Worm (Caenorhabditis elegans) whole organism, young adult: ENCODE data around the gene F47B8.4.
"Not testable (repeated sequence)": the region's sequence is repeated elsewhere in the genome, so short reads cannot be mapped to it uniquely, and the experiment has no call there.

Experiments
- D2030.7 ChIP-seq: fragments of 200-800 bp; sonication (Bioruptor generic); IDR thresholded peaks from 2 replicates; pipeline ENCODE4 v1.3.6; 2022; ENCODE audit warnings: missing genetic modification reagents, missing genetic modification characterization, missing compliant biosample characterization
- F10E7.11 ChIP-seq: sonication (generic microtip); optimal IDR thresholded peaks from 2 replicates; lab custom pipeline; 2017; ENCODE audit warnings: mild to moderate bottlenecking, missing genetic modification characterization, moderate library complexity, missing compliant biosample characterization
- F22D6.2 ChIP-seq: sonication (generic microtip); optimal IDR thresholded peaks from 2 replicates; lab custom pipeline; 2016; ENCODE audit warnings: mild to moderate bottlenecking, missing genetic modification characterization, missing compliant biosample characterization
- F23B12.7 ChIP-seq: sonication (generic microtip); optimal IDR thresholded peaks from 2 replicates; lab custom pipeline; 2017; ENCODE audit warnings: missing genetic modification characterization, mild to moderate bottlenecking, missing compliant biosample characterization, antibody characterized with exemption, moderate library complexity; ENCODE audit not compliant: insufficient read depth
- F37B4.10 ChIP-seq: fragments of 200-800 bp; sonication (Bioruptor generic); IDR thresholded peaks from 2 replicates; pipeline ENCODE4 v1.3.6; 2022; ENCODE audit warnings: missing genetic modification characterization, missing compliant biosample characterization
- F39B2.1 ChIP-seq: fragments of 200-800 bp; sonication (Bioruptor generic); IDR thresholded peaks from 2 replicates; pipeline ENCODE4 v1.3.6; 2022; ENCODE audit warnings: missing genetic modification reagents, missing genetic modification characterization, missing compliant biosample characterization
- F52B5.7 ChIP-seq: sonication (generic microtip); optimal IDR thresholded peaks from 2 replicates; lab custom pipeline; 2016; ENCODE audit warnings: mild to moderate bottlenecking, missing genetic modification characterization, missing compliant biosample characterization
- F57A8.1 ChIP-seq: fragments of 200-800 bp; sonication (Bioruptor generic); optimal IDR thresholded peaks from 2 replicates; lab custom pipeline; 2018; ENCODE audit warnings: mild to moderate bottlenecking, missing genetic modification characterization, moderate library complexity, missing compliant biosample characterization
- Y53F4B.3 ChIP-seq: fragments of 200-800 bp; sonication (Bioruptor generic); IDR thresholded peaks from 2 replicates; pipeline ENCODE4 v1.3.6; 2022; ENCODE audit warnings: missing genetic modification reagents, missing genetic modification characterization, missing compliant biosample characterization
- Y53G8AR.9 ChIP-seq: fragments of 200-800 bp; sonication (Bioruptor generic); conservative IDR thresholded peaks from 2 replicates; pipeline ENCODE4 v1.3.6; 2022; ENCODE audit warnings: missing genetic modification reagents, missing genetic modification characterization, missing compliant biosample characterization
- Y95B8A.8 ChIP-seq: fragments of 200-800 bp; sonication (Bioruptor generic); IDR thresholded peaks from 2 replicates; pipeline ENCODE4 v1.3.6; 2022; ENCODE audit warnings: missing genetic modification reagents, missing genetic modification characterization, missing compliant biosample characterization
- akir-1 ChIP-seq: fragments of 200-800 bp; sonication (Bioruptor generic); optimal IDR thresholded peaks from 2 replicates; lab custom pipeline; 2018; ENCODE audit warnings: mild to moderate bottlenecking, missing genetic modification characterization, moderate library complexity, missing compliant biosample characterization
- attf-3 ChIP-seq: fragments of 200-800 bp; sonication (Bioruptor generic); conservative IDR thresholded peaks from 2 replicates; pipeline ENCODE4 v1.3.6; 2022; ENCODE audit warnings: missing genetic modification reagents, missing genetic modification characterization, missing compliant biosample characterization
- cebp-2 ChIP-seq: fragments of 200-800 bp; sonication (Bioruptor generic); IDR thresholded peaks from 2 replicates; pipeline ENCODE4 v1.3.6; 2022; ENCODE audit warnings: missing genetic modification characterization, missing compliant biosample characterization
- ekl-4 ChIP-seq: fragments of 200-800 bp; sonication (Bioruptor generic); IDR thresholded peaks from 2 replicates; pipeline ENCODE4 v1.3.6; 2022; ENCODE audit warnings: missing genetic modification reagents, missing genetic modification characterization, missing compliant biosample characterization
- him-1 ChIP-seq: sonication (generic microtip); optimal IDR thresholded peaks from 2 replicates; lab custom pipeline; 2016; ENCODE audit warnings: missing genotype, missing genetic modification reagents, missing genetic modification characterization, missing compliant biosample characterization
- hmg-20 ChIP-seq: fragments of 200-800 bp; sonication (Bioruptor generic); IDR thresholded peaks from 2 replicates; pipeline ENCODE4 v1.3.6; 2022; ENCODE audit warnings: missing genetic modification reagents, missing genetic modification characterization, missing compliant biosample characterization
- hrde-1 ChIP-seq: sonication (generic microtip); optimal IDR thresholded peaks from 2 replicates; lab custom pipeline; 2016; ENCODE audit warnings: missing genetic modification characterization, mild to moderate bottlenecking, missing compliant biosample characterization, moderate library complexity, missing genotype, missing genetic modification reagents, borderline replicate concordance
- hsf-1 ChIP-seq: fragments of 200-800 bp; sonication (Bioruptor generic); IDR thresholded peaks from 2 replicates; pipeline ENCODE4 v1.3.6; 2022; ENCODE audit warnings: missing genetic modification reagents, missing genetic modification characterization, missing compliant biosample characterization
- lsl-1 ChIP-seq: fragments of 200-800 bp; sonication (Bioruptor generic); optimal IDR thresholded peaks from 2 replicates; lab custom pipeline; 2018; ENCODE audit warnings: mild to moderate bottlenecking, missing genetic modification characterization, moderate library complexity, missing compliant biosample characterization
- madf-6 ChIP-seq: fragments of 200-800 bp; sonication (Bioruptor generic); IDR thresholded peaks from 2 replicates; pipeline ENCODE4 v1.3.6; 2022; ENCODE audit warnings: missing genetic modification reagents, missing genetic modification characterization, missing compliant biosample characterization
- madf-8 ChIP-seq: fragments of 200-800 bp; sonication (Bioruptor generic); conservative IDR thresholded peaks from 2 replicates; pipeline ENCODE4 v1.3.6; 2022; ENCODE audit warnings: missing genetic modification reagents, missing genetic modification characterization, missing compliant biosample characterization
- mcd-1 ChIP-seq: fragments of 200-800 bp; sonication (Bioruptor generic); IDR thresholded peaks from 2 replicates; pipeline ENCODE4 v1.3.6; 2022; ENCODE audit warnings: missing genetic modification reagents, missing genetic modification characterization, missing compliant biosample characterization
- mxl-1 ChIP-seq: sonication (generic microtip); optimal IDR thresholded peaks from 2 replicates; lab custom pipeline; 2016; ENCODE audit warnings: missing genetic modification characterization, missing compliant biosample characterization
- nhr-80 ChIP-seq: sonication (generic microtip); optimal IDR thresholded peaks from 2 replicates; lab custom pipeline; 2016; ENCODE audit warnings: missing genetic modification characterization, missing compliant biosample characterization
- pbrm-1 ChIP-seq: fragments of 200-800 bp; sonication (Bioruptor generic); IDR thresholded peaks from 2 replicates; pipeline ENCODE4 v1.3.6; 2022; ENCODE audit warnings: missing genetic modification reagents, missing genetic modification characterization, missing compliant biosample characterization
- pha-4 ChIP-seq: fragments of 150-350 bp; sonication (generic microtip); optimal IDR thresholded peaks from 2 replicates; lab custom pipeline; 2014; ENCODE audit warnings: missing biosample characterization, missing genetic modification reagents, missing genetic modification characterization
- rcor-1 ChIP-seq: fragments of 200-800 bp; sonication (Bioruptor generic); IDR thresholded peaks from 2 replicates; pipeline ENCODE4 v1.3.6; 2022; ENCODE audit warnings: missing genetic modification reagents, missing genetic modification characterization, missing compliant biosample characterization
- sea-2 ChIP-seq: fragments of 200-800 bp; sonication (Bioruptor generic); IDR thresholded peaks from 2 replicates; pipeline ENCODE4 v1.3.6; 2022; ENCODE audit warnings: missing genetic modification characterization, missing compliant biosample characterization
- snpc-1.3 ChIP-seq: sonication (generic microtip); optimal IDR thresholded peaks from 2 replicates; lab custom pipeline; 2017; ENCODE audit warnings: missing genetic modification characterization, mild to moderate bottlenecking, missing compliant biosample characterization, antibody characterized with exemption, moderate library complexity, missing genotype, missing genetic modification reagents; ENCODE audit not compliant: insufficient read depth
- tbp1 ChIP-seq: fragments of 200-800 bp; sonication (Bioruptor generic); optimal IDR thresholded peaks from 2 replicates; lab custom pipeline; 2018; ENCODE audit warnings: mild to moderate bottlenecking, missing genetic modification characterization, missing compliant biosample characterization
- tlf-1 ChIP-seq: fragments of 200-800 bp; sonication (Bioruptor generic); optimal IDR thresholded peaks from 2 replicates; lab custom pipeline; 2018; ENCODE audit warnings: mild to moderate bottlenecking, missing genetic modification characterization, missing compliant biosample characterization
- unc-130 ChIP-seq: sonication (generic microtip); optimal IDR thresholded peaks from 2 replicates; lab custom pipeline; 2016; ENCODE audit warnings: missing genetic modification reagents, missing genetic modification characterization, missing compliant biosample characterization
- unc-62 ChIP-seq: fragments of 150-350 bp; optimal IDR thresholded peaks from 2 replicates; lab custom pipeline; 2014; ENCODE audit warnings: missing biosample characterization, missing genetic modification reagents, missing genetic modification characterization
- ztf-18 ChIP-seq: sonication (generic microtip); optimal IDR thresholded peaks from 2 replicates; lab custom pipeline; 2016; ENCODE audit warnings: missing genotype, mild to moderate bottlenecking, missing genetic modification characterization, missing compliant biosample characterization
- ztf-22 ChIP-seq: fragments of 200-800 bp; sonication (Bioruptor generic); optimal IDR thresholded peaks from 2 replicates; lab custom pipeline; 2018; ENCODE audit warnings: mild to moderate bottlenecking, missing genetic modification characterization, moderate library complexity, missing compliant biosample characterization
- ztf-26 ChIP-seq: sonication (generic microtip); optimal IDR thresholded peaks from 2 replicates; lab custom pipeline; 2017; ENCODE audit warnings: missing genetic modification characterization, missing compliant biosample characterization
- ztf-28 ChIP-seq: fragments of 200-800 bp; sonication (Bioruptor generic); IDR thresholded peaks from 2 replicates; pipeline ENCODE4 v1.3.6; 2022; ENCODE audit warnings: missing genetic modification reagents, missing genetic modification characterization, missing compliant biosample characterization
- ztf-3 ChIP-seq: fragments of 200-800 bp; sonication (Bioruptor generic); optimal IDR thresholded peaks from 2 replicates; lab custom pipeline; 2018; ENCODE audit warnings: mild to moderate bottlenecking, missing genetic modification characterization, missing compliant biosample characterization

Gene F47B8.4

DNA sequence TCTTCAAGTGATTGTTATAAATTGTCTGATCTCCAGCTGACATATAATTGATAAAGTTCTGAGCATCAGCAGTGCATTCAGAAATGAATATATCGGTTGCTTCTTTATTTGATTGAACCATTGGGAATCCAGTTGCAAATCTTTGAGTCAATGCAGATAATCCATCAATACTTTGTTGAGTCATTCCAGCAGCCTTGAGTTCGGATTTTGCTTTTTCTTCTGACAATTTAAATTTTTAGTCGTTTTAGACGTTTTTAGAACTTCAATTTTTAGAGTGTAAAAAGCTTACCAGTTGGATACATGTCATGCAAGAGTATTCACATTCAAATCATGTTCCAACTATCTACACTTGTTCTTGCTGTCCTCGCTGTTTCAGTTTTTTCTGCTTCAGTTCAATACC, 14.8 kb downstream of the F47B8.4 start, which contains the start of gene F14D7.14:
Gene F14D7.14, plus strand, starts transcription at position 301 of the 400 bp plus-strand sequence.
- TF ChIP-seq D2030.7 (GFP tag; lab: Robert Waterston, UW); ekl-4 (GFP tag; lab: Robert Waterston, UW); F57A8.1 (GFP tag; lab: Kevin White, UChicago): not testable (repeated sequence)

DNA sequence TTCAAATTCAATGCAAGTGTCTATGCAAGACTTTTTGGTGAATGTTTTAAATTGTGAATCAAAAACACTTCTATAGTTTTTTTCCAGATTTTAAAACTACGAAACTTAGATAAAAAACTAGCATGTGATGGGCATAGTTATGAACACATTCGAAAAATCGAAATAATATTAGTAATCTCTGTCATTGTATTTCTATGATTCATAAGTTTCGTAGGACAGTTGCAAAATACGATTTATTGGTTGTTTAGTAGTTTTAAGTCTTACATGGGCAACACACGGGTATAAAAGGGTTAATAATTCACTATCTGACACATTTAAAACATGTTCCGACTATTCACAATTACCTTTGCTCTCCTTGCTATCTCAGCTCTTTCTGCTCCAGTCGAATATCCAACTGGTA, 16.3 kb downstream of the F47B8.4 start, which contains the start of gene spig-5:
Gene spig-5, plus strand, starts transcription at position 301 of the 400 bp plus-strand sequence.
- TF ChIP-seq hrde-1; lsl-1 (GFP tag; lab: Kevin White, UChicago); ztf-18 (tag; lab: Kevin White, UChicago): not testable (repeated sequence)

DNA sequence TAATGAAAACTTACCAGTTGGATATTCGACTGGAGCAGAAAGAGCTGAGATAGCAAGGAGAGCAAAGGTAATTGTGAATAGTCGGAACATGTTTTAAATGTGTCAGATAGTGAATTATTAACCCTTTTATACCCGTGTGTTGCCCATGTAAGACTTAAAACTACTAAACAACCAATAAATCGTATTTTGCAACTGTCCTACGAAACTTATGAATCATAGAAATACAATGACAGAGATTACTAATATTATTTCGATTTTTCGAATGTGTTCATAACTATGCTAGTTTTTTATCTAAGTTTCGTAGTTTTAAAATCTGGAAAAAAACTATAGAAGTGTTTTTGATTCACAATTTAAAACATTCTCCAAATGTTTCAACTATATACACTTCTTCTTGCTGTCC, 17.7 kb downstream of the F47B8.4 start, which contains the start of gene spig-4:
Gene spig-4, minus strand, starts transcription at position 101 of the 400 bp plus-strand sequence.
- TF ChIP-seq mxl-1, F22D6.2, ztf-18 (tag; lab: Kevin White, UChicago): not testable (repeated sequence)

DNA sequence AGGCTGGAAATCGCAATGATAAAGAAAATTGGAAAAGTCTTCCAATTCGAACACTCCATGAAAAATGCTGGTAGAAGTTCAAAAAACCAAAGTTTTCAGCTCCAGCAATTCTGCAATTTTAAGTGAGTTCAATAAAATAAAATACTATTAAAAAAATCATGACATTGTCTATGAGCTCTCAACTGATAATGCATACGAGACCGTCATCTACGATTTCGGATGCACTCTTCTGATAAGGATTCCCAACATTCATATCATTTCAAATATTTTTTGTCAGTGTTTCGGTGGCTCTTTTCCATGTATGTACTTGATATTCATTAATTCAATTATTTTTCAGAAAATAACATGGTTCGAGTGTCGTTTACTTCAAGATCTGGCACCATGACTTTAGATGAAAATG, 23.4 kb downstream of the F47B8.4 start, which contains the start of gene F14D7.6:
Gene F14D7.6, plus strand, starts transcription at position 338 of the 400 bp plus-strand sequence.
- no peak for TF ChIP-seq F52B5.7 (tag; lab: Kevin White, UChicago)
- peak; percentile 21 for TF ChIP-seq nhr-80 (tag; lab: Kevin White, UChicago)

DNA sequence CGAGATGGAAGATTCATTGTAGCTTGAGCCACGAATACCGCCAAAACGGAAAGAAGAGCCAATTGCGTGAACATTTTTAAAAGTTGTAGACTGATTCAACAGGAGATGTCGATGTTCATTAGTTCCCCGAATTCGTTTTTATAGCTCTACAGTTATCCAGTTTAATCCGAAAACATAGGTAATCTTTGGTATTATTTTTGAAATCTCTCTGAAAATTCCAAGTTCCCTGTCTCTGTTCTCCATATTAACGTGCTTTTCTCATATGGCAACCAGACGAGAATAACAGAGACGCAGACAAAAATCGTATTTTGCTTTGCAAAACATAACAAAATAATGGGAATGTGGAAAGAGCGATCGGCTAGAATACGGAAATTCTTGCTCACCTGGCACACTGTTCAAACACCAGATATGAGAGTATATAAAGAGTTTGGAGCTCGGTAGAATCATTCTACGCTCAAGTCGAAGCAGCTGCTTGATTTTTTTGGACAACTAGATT, 24.9 kb downstream of the F47B8.4 start, which contains the start of the genes spig-3 and F14D7.12:
Gene spig-3, minus strand, starts transcription at position 101 of the 496 bp plus-strand sequence.
Gene F14D7.12, plus strand, starts transcription at position 446 of the 496 bp plus-strand sequence.
- TF ChIP-seq attf-3 (GFP tag; lab: Robert Waterston, UW) (no peak), madf-8 (no peak), pbrm-1 (GFP tag; lab: Robert Waterston, UW) (no peak), Y95B8A.8 (GFP tag; lab: Robert Waterston, UW) (no peak), sea-2 (GFP tag; lab: Robert Waterston, UW) (no peak), F23B12.7 (tag; lab: Kevin White, UChicago) (no peak), cebp-2 (GFP tag; lab: Robert Waterston, UW) (no peak), F39B2.1 (GFP tag; lab: Robert Waterston, UW) (no peak), rcor-1 (GFP tag; lab: Robert Waterston, UW) (no peak), tbp1 (GFP tag; lab: Kevin White, UChicago) (no peak), ztf-26 (no peak), F10E7.11 (tag; lab: Kevin White, UChicago) (no peak), madf-6 (GFP tag; lab: Robert Waterston, UW) (no peak), him-1 (no peak), nhr-80 (tag; lab: Kevin White, UChicago) (no peak), akir-1 (GFP tag; lab: Kevin White, UChicago) (no peak), pha-4 (no peak), hsf-1 (GFP tag; lab: Robert Waterston, UW) (no peak)

DNA sequence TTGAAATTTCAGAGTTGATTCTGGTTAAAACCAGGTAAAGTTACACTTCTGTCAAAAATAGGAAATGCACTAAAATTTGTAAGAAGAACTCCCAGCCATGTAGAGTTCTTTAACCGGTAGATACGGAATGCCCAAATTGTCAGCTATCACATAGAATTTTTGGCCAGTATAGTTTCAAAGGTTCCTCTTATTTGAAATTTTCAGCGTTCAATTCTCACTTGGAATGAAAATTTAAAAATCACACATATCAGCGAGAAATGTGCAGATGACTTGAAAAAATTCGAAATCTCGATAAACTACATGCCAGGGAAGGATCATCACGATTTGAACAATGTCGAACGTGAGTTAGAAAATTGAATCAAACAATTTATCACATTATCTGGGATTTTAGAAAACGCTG, 28.0 kb downstream of the F47B8.4 start, which contains the start of gene F14D7.3:
Gene F14D7.3, plus strand, starts transcription at position 301 of the 400 bp plus-strand sequence.
- TF ChIP-seq pha-4 (no peak), hsf-1 (GFP tag; lab: Robert Waterston, UW) (no peak), Y53G8AR.9 (GFP tag; lab: Robert Waterston, UW) (no peak), tlf-1 (GFP tag; lab: Kevin White, UChicago) (no peak), F39B2.1 (GFP tag; lab: Robert Waterston, UW) (no peak), F37B4.10 (GFP tag; lab: Robert Waterston, UW) (no peak), mcd-1 (GFP tag; lab: Robert Waterston, UW) (no peak), unc-62 (GFP tag; lab: Kevin White, UChicago) (no peak), ztf-3 (GFP tag; lab: Kevin White, UChicago) (no peak), ztf-22 (GFP tag; lab: Kevin White, UChicago) (no peak), Y53F4B.3 (GFP tag; lab: Robert Waterston, UW) (no peak), unc-130 (GFP tag; lab: Kevin White, UChicago) (no peak), snpc-1.3 (tag; lab: Kevin White, UChicago) (no peak), hmg-20 (no peak), him-1 (no peak), ztf-28 (GFP tag; lab: Robert Waterston, UW) (no peak)
